Worm (Caenorhabditis elegans): Measurements from ENCODE around the gene F55H2.5.

- no peak for TF ChIP-seq dpff-1 (tag; optimal IDR thresholded peaks at IDR 0.05)
- no peak for TF ChIP-seq unc-62 (GFP tag; optimal IDR thresholded peaks at IDR 0.05)
- no peak for TF ChIP-seq nfya-1 (tag; optimal IDR thresholded peaks at IDR 0.05; ENCODE audit: borderline replicate concordance, insufficient read depth)
- TF ChIP-seq ztf-18 (tag; optimal IDR thresholded peaks at IDR 0.05) = no peak
Measured at ce11 chrIII:9483716-9484115, 27.6 kb upstream of the F55H2.5 start.

Measured in whole organism, young adult.